Worm (Caenorhabditis elegans): Measurements from ENCODE around the gene C03A7.13.

Gene C03A7.13

DNA sequence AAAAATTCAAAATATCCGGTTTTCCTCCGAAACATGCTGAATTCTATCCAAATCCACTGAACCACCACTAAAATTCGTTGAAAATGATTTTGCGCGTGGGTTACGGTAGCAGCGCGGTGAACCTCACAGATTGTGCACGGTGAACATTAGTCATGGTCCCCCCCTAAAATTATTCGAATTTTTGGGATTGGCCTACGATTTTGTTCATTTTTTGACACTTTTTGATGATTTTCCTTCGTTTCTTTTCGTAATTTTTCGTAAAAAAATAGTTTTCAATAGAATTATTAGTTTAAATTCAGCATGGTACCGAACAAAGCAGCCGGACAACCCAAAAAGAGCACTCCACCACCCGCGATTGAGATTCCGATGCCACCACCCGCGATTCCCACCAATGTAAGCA is 10.7 kb downstream of the C03A7.13 start, which contains the start of gene C03A7.2:
C03A7.2 (plus strand) TSS at position 301 of the 400 bp plus-strand sequence.
- TF ChIP-seq him-1 (tag; optimal IDR thresholded peaks at IDR 0.05) = no peak
- TF ChIP-seq W03F9.2 (tag; optimal IDR thresholded peaks at IDR 0.05) = no peak
- no peak for TF ChIP-seq dao-5 (tag; optimal IDR thresholded peaks at IDR 0.05)

DNA sequence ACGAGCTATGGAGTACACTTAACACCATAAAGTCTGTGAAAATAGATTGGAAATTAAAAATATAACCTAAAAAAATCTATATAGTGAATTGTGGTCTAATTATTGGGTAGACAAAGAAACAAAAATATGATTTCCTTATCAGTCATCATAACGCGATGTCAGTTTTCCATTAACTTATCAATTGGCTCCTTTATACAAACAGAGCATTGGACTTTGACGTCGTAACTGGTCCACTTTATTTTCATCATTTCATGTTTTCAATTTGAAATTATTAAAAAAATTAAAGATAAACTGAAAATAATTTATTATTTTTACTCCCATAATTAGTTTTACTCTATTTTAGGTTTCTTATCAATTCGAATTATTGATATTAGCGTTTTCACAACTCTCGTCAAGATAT is 14.3 kb downstream of the C03A7.13 start:
- TF ChIP-seq W03F9.2 (tag; optimal IDR thresholded peaks at IDR 0.05) (no peak), him-1 (tag; optimal IDR thresholded peaks at IDR 0.05) (no peak), dao-5 (tag; optimal IDR thresholded peaks at IDR 0.05) (no peak)

DNA sequence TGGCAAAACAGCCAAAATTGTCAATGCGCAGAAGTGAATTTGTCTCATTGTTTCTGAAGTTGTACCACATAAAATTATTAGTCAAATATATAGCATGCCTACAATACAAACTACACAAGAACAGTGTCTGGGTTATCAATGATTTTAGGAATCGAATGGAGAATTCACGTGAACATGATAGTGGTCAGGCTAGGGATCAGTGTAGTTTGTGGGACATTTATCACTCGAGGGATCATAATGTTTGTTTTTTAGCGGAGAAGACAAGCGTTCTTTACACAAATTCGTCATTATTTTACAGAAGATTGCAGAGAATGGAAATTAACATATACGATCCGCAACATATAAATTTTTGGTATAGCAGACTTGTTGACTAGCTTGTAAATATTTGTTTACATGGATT is 15.1 kb downstream of the C03A7.13 start, which contains the start of gene ugt-51:
ugt-51 (minus strand) TSS at position 101 of the 400 bp plus-strand sequence.
- TF ChIP-seq dao-5 (tag; optimal IDR thresholded peaks at IDR 0.05) (no peak), him-1 (tag; optimal IDR thresholded peaks at IDR 0.05) (no peak), W03F9.2 (tag; optimal IDR thresholded peaks at IDR 0.05) (no peak)

DNA sequence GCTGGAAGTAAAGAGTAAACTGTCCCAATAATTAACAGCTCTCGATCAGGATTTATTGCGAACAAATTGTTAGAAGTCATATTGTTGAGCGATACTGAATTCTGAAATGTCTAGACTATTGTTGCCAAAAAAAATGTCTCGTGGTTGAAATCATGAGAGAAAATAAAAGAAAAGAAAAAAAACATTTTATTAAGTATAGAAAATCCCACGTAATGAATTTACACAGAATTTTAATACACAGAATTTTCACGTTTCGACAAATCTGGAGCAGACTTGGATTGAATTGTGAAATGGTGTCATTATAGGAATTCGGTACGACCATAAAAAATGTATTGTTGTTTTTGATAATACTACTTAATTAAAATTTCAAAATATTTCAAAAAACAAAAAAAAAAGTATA is 19.5 kb downstream of the C03A7.13 start, which contains the start of gene srt-65:
srt-65 (minus strand) TSS at position 101 of the 400 bp plus-strand sequence.
- no peak for TF ChIP-seq dao-5 (tag; optimal IDR thresholded peaks at IDR 0.05)
- no peak for TF ChIP-seq him-1 (tag; optimal IDR thresholded peaks at IDR 0.05)
- no peak for TF ChIP-seq W03F9.2 (tag; optimal IDR thresholded peaks at IDR 0.05)

DNA sequence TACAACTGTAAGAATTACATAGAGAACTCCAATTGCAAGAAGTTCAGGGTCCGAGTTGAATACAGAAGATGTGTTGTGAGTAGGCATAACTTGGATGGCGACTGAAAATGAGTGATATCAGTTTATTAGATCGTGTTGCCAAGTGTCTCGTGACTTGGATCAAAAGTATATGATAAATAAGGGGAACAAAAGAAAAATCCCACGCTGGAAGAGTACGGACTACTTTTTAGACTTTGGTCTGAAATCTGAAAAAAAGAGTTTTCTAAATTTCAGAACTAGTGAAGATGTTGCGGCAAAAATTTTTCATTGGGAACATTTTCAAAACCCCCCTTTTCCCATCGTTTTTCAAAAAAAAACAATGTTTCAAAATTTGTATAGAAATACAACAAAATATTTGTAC is 22.8 kb downstream of the C03A7.13 start, which contains the start of gene srt-64:
srt-64 (minus strand) TSS at position 101 of the 400 bp plus-strand sequence.
- TF ChIP-seq dao-5 (tag; optimal IDR thresholded peaks at IDR 0.05) (no peak), him-1 (tag; optimal IDR thresholded peaks at IDR 0.05) (no peak), W03F9.2 (tag; optimal IDR thresholded peaks at IDR 0.05) (no peak)

DNA sequence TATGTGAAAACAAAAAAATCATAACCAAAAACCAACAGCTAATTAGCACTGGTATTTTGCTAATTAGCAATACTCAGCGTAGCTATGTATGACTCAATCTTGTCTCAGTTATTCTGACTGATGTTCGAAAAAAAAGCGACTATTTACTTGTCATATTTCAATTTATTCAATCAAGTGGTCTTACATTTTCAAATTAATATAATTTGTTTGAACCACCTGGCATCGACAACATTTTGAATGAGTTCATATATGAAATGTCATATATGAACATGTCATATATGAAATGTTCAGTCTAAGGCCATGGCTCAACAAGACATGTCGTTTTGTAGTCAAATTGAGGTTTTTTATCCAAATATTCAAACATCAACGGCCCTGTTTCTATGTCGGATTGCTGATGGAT is 26.9 kb downstream of the C03A7.13 start, which contains the start of gene srw-140:
srw-140 (plus strand) TSS at position 301 of the 400 bp plus-strand sequence.
- no peak for TF ChIP-seq W03F9.2 (tag; optimal IDR thresholded peaks at IDR 0.05)

DNA sequence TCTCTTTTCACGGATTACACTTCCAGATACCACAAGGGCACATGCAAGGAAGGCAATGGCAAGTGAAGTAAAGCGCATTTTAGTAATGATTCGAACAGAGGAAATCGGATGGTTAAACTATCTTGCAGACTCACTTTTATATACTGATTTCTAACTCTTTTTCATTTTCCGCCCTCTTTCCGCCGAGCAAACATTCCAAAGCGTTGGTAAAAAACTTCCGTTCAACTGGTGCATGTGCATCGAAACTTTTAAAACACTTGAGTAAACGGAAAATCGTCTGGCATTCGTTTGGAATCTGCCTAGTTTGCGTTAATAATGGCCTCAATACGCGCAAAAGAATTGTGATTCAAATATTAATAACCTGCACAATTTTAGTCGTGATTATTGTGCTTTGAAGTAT is 27.7 kb downstream of the C03A7.13 start, which contains the start of gene abu-7:
abu-7 (minus strand) TSS at position 101 of the 400 bp plus-strand sequence.
- no peak for TF ChIP-seq dao-5 (tag; optimal IDR thresholded peaks at IDR 0.05)
- no peak for TF ChIP-seq him-1 (tag; optimal IDR thresholded peaks at IDR 0.05)

DNA sequence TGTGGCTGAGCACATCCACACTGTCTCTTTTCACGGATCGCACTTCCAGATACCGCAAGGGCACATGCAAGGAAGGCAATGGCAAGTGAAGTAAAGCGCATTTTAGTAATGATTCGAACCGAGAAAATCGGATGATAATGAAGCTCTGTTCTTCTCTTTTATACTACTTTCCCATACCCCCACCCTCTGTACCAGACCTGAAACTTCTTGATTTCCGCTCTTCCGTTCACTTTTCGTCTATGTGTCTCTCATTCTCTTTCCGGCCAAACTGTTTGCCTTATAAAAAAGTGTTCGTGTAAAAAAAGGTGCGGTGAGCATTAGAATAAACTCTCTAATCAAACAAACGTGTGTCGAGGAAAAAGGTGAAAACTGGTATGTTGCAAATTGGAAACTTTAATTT is 30.6 kb downstream of the C03A7.13 start, which contains the start of gene abu-6:
abu-6 (minus strand) TSS at position 101 of the 400 bp plus-strand sequence.
- TF ChIP-seq him-1 (tag; optimal IDR thresholded peaks at IDR 0.05) = no peak
- no peak for TF ChIP-seq dao-5 (tag; optimal IDR thresholded peaks at IDR 0.05)
- TF ChIP-seq W03F9.2 (tag; optimal IDR thresholded peaks at IDR 0.05) = no peak

DNA sequence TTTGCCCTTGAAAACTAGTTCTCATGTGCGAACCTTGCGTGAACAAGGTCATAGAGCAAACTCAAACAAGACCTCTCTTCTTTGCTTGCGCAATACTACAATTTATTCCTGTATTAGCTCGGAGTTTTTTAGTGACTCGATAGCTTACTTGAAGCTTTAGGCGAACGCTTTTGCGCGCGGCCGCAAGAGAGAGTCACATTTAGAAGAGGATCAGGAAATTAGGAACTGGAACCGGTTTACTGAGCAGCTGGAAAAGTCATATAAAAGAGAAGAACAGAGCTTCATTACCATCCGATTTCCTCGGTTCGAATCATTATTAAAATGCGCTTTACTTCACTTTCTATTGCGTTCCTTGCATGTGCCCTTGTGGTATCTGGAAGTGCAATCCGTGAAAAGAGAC is 34.0 kb downstream of the C03A7.13 start, which contains the start of gene abu-15:
abu-15 (plus strand) TSS at position 301 of the 400 bp plus-strand sequence.
- TF ChIP-seq dao-5 (tag; optimal IDR thresholded peaks at IDR 0.05) = no peak
- no peak for TF ChIP-seq W03F9.2 (tag; optimal IDR thresholded peaks at IDR 0.05)
- no peak for TF ChIP-seq him-1 (tag; optimal IDR thresholded peaks at IDR 0.05)

DNA sequence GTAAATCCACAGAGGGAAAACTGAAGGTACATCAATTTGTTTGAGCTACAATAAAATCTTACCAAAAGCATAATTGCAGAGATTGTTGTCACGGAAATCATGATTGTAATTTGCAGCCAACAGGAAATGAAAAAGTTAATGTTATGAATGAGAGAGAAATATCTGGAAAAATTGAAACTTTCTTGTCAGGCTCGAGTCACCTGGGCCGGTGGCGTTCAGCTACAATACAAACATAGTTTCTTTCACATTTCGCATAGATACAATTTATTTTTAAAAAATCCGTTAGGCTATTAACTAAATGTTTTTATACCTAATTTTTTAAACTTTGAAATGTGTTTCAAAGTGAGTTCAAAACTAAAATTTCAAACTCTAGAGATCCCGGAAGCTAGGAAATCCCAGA is 34.7 kb downstream of the C03A7.13 start, which contains the start of gene srx-39:
srx-39 (minus strand) TSS at position 101 of the 400 bp plus-strand sequence.
- TF ChIP-seq him-1 (tag; optimal IDR thresholded peaks at IDR 0.05) = no peak
- no peak for TF ChIP-seq dao-5 (tag; optimal IDR thresholded peaks at IDR 0.05)
- TF ChIP-seq W03F9.2 (tag; optimal IDR thresholded peaks at IDR 0.05) = no peak

DNA sequence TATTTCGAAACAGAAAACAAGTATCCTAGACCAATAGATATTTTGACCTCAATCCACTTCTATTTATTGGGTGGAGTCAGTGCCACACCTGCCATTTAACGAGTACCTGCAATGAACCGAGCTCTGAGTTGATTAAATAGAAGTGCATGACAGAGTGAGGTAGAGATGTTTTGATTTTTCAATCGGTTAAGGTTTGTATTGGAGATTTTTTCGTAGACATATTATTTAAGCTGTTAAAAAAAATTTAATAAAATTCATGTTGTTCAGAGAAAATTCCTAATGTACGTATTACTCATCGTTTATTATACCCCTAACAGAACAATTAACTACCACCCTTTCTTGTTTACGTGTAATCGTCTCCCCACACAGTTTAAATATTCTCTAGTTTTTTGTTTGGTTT is 36.8 kb downstream of the C03A7.13 start, which contains the start of gene srx-38:
srx-38 (minus strand) TSS at position 101 of the 400 bp plus-strand sequence.
- TF ChIP-seq dao-5 (tag; optimal IDR thresholded peaks at IDR 0.05) (no peak), W03F9.2 (tag; optimal IDR thresholded peaks at IDR 0.05) (no peak), him-1 (tag; optimal IDR thresholded peaks at IDR 0.05) (no peak)

DNA sequence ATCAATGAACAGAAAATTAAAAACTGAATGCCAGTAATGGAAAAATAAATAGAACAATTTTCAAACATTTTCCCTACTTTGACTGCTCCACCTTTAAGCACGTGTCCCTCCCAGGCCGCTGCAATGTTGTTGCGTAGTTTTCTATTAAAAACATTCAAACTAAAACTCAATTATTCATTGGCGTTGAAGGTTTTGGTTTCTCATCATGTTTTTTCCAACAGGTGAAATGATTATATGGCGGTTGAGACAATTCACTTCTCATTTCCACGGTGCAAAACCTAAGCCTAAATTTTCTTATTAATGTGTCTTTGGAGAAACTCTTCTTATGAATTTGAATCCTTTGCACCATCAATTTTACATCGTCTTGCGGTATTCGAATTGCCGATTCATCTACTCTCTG is 41.5 kb downstream of the C03A7.13 start, which contains the start of gene srh-130:
srh-130 (plus strand) TSS at position 301 of the 400 bp plus-strand sequence.
- TF ChIP-seq W03F9.2 (tag; optimal IDR thresholded peaks at IDR 0.05) = no peak
- TF ChIP-seq dao-5 (tag; optimal IDR thresholded peaks at IDR 0.05) = no peak
- TF ChIP-seq him-1 (tag; optimal IDR thresholded peaks at IDR 0.05) = no peak

DNA sequence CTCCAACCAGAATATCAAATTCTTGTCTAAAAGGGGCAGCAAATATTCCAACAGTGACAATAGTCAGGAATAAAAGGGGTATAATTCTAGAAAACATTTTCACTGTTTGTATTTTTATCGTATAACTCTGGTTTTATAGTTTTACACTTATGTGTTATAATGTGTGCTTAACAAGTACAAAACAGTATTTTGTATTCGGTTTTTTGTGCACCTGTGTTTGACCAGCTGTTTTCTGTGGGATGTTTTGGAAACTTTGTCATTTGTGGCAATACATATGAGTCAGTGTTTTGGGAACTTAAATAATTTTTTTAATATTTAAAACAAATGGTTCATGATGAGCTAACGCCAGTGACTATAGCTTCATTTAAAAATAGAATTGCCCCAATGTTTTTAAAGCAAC is 45.9 kb downstream of the C03A7.13 start, which contains the start of gene F14F9.6:
F14F9.6 (minus strand) TSS at position 101 of the 400 bp plus-strand sequence.
- TF ChIP-seq him-1 (tag; optimal IDR thresholded peaks at IDR 0.05) (no peak), dao-5 (tag; optimal IDR thresholded peaks at IDR 0.05) (no peak), W03F9.2 (tag; optimal IDR thresholded peaks at IDR 0.05) (no peak)

DNA sequence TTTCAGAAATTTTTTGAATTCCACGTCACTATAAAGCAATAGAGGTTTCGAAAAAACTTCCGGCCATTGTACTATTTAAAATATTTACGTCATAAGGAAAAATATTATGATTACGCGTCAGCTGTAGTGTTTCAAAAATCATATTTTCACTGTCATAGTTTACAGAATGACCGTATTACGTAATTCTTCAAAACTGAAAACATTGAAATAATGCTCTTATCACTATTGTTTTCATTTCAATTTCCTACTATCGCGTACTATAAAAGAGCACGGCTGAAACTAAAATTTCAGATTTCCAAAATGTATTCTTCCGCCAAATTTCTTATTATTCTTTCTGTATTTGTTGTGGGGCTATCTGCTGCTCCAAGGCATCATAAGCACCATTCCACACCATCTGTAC is 47.8 kb downstream of the C03A7.13 start, which contains the start of gene F14F9.2:
F14F9.2 (plus strand) TSS at position 301 of the 400 bp plus-strand sequence.
- TF ChIP-seq him-1 (tag; optimal IDR thresholded peaks at IDR 0.05) (no peak), dao-5 (tag; optimal IDR thresholded peaks at IDR 0.05) (no peak), W03F9.2 (tag; optimal IDR thresholded peaks at IDR 0.05) (no peak)
